Fruit fly (Drosophila melanogaster) whole organism, embryonic: ENCODE data around the gene CG7860.

Experiments used
- Antp ChIP-seq: fragments of 200-800 bp; sonication (Bioruptor generic); optimal IDR thresholded peaks from 3 replicates; lab custom pipeline; 2016; ENCODE audit warnings: missing biosample characterization, missing genetic modification characterization
- Atf-2 ChIP-seq: fragments of 200-800 bp; sonication (Bioruptor generic); optimal IDR thresholded peaks from 2 replicates; lab custom pipeline; 2016; ENCODE audit warnings: missing biosample characterization, missing genetic modification characterization
- Atf3 ChIP-seq: fragments of 200-800 bp; sonication (Bioruptor generic); optimal IDR thresholded peaks from 3 replicates; lab custom pipeline; 2016; ENCODE audit warnings: missing biosample characterization, missing genetic modification characterization
- C15 ChIP-seq: fragments of 200-800 bp; sonication (Bioruptor generic); IDR thresholded peaks from 3 replicates; pipeline ENCODE4 v1.3.6; 2022; ENCODE audit warnings: missing biosample characterization, missing genetic modification characterization
- CG10431 ChIP-seq: fragments of 200-800 bp; sonication (Bioruptor generic); optimal IDR thresholded peaks from 3 replicates; lab custom pipeline; 2018; ENCODE audit warnings: missing biosample characterization, mild to moderate bottlenecking, missing genetic modification characterization
- CG10543 ChIP-seq: fragments of 200-800 bp; sonication (Bioruptor generic); optimal IDR thresholded peaks from 3 replicates; lab custom pipeline; 2017; ENCODE audit warnings: missing biosample characterization, mild to moderate bottlenecking, missing genetic modification characterization, moderate library complexity
- CG11560 ChIP-seq: fragments of 200-800 bp; sonication (Bioruptor generic); IDR thresholded peaks from 3 replicates; pipeline ENCODE4 v1.3.6; 2022; ENCODE audit warnings: missing biosample characterization, missing genetic modification characterization
- CG12155 ChIP-seq: fragments of 200-800 bp; sonication (Bioruptor generic); optimal IDR thresholded peaks from 3 replicates; lab custom pipeline; 2016; ENCODE audit warnings: missing biosample characterization, missing genetic modification characterization
- CG13775 ChIP-seq: fragments of 200-800 bp; sonication (Bioruptor generic); optimal IDR thresholded peaks from 3 replicates; lab custom pipeline; 2017; ENCODE audit warnings: missing biosample characterization, mild to moderate bottlenecking, missing genetic modification characterization
- CG14014 ChIP-seq: fragments of 200-800 bp; sonication (Bioruptor generic); IDR thresholded peaks from 2 replicates; pipeline ENCODE4 v1.3.6; 2022; ENCODE audit warnings: missing biosample characterization, missing genetic modification characterization
- CG14965 ChIP-seq: fragments of 200-800 bp; sonication (Bioruptor generic); optimal IDR thresholded peaks from 2 replicates; lab custom pipeline; 2016; ENCODE audit warnings: missing biosample characterization, missing genetic modification characterization, borderline replicate concordance
- CG1602 ChIP-seq: fragments of 200-800 bp; sonication (Bioruptor generic); optimal IDR thresholded peaks from 3 replicates; lab custom pipeline; 2016; ENCODE audit warnings: missing biosample characterization, missing genetic modification characterization
- CG16813 ChIP-seq: fragments of 200-800 bp; sonication (Bioruptor generic); IDR thresholded peaks from 3 replicates; pipeline ENCODE4 v1.3.6; 2022; ENCODE audit warnings: missing biosample characterization, missing genetic modification characterization; ENCODE audit not compliant: partially characterized antibody
- CG17361 ChIP-seq: fragments of 200-800 bp; sonication (Bioruptor generic); IDR thresholded peaks from 3 replicates; pipeline ENCODE4 v1.3.6; 2022; ENCODE audit warnings: missing biosample characterization, missing genetic modification characterization
- CG17385 ChIP-seq: fragments of 200-800 bp; sonication (Bioruptor generic); optimal IDR thresholded peaks from 3 replicates; lab custom pipeline; 2018; ENCODE audit warnings: missing biosample characterization, mild to moderate bottlenecking, missing genetic modification characterization
- CG32532 ChIP-seq: fragments of 200-800 bp; sonication (Bioruptor generic); IDR thresholded peaks from 2 replicates; pipeline ENCODE4 v1.3.6; 2022; ENCODE audit warnings: missing biosample characterization, missing genetic modification characterization
- CG34224 ChIP-seq: fragments of 200-800 bp; sonication (Bioruptor generic); IDR thresholded peaks from 3 replicates; pipeline ENCODE4 v1.3.6; 2022; ENCODE audit warnings: missing biosample characterization, missing genetic modification characterization; ENCODE audit not compliant: partially characterized antibody
- CG6272 ChIP-seq: fragments of 200-800 bp; sonication (Bioruptor generic); IDR thresholded peaks from 2 replicates; pipeline ENCODE4 v1.3.6; 2022; ENCODE audit warnings: missing biosample characterization, missing genetic modification characterization
- CG6813 ChIP-seq: fragments of 200-800 bp; sonication (Bioruptor generic); optimal IDR thresholded peaks from 2 replicates; lab custom pipeline; 2017; ENCODE audit warnings: missing biosample characterization, missing genetic modification characterization, mild to moderate bottlenecking, moderate library complexity, missing genetic modification reagents
- CG9797 ChIP-seq: fragments of 200-800 bp; sonication (Bioruptor generic); optimal IDR thresholded peaks from 3 replicates; lab custom pipeline; 2018; ENCODE audit warnings: missing biosample characterization, mild to moderate bottlenecking, missing genetic modification characterization
- D ChIP-seq, 2 experiments: fragments of 200-800 bp in 1 of 2; fragments of >200 bp in 1 of 2; sonication (Bioruptor generic) in 1 of 2; optimal IDR thresholded peaks; 2 replicates in 1 of 2; 3 replicates in 1 of 2; lab custom pipeline; 2017; ENCODE audit warnings: mild to moderate bottlenecking in 1 of 2, missing biosample characterization in 1 of 2, missing genetic modification characterization in 1 of 2, missing genetic modification reagents in 1 of 2
- D19A ChIP-seq: fragments of 200-800 bp; optimal IDR thresholded peaks from 3 replicates; lab custom pipeline; 2019; ENCODE audit warnings: missing biosample characterization, mild to moderate bottlenecking, missing genetic modification characterization, moderate library complexity
- Dfd ChIP-seq, 2 experiments: fragments of >200 bp; optimal IDR thresholded peaks; 2 replicates each; lab custom pipeline; 2017; ENCODE audit warnings: missing biosample characterization in 2 of 2, missing genetic modification characterization in 2 of 2
- Hey ChIP-seq: fragments of 200-800 bp; sonication (Bioruptor generic); optimal IDR thresholded peaks from 3 replicates; lab custom pipeline; 2018; ENCODE audit warnings: missing biosample characterization, mild to moderate bottlenecking, missing genetic modification characterization
- HmgZ ChIP-seq: fragments of 200-800 bp; sonication (Bioruptor generic); optimal IDR thresholded peaks from 2 replicates; lab custom pipeline; 2018; ENCODE audit warnings: missing biosample characterization, mild to moderate bottlenecking, missing genetic modification characterization
- Oli ChIP-seq: fragments of 200-800 bp; sonication (Bioruptor generic); optimal IDR thresholded peaks from 2 replicates; lab custom pipeline; 2018; ENCODE audit warnings: missing biosample characterization, mild to moderate bottlenecking, missing genetic modification characterization, moderate library complexity
- Ravus ChIP-seq: fragments of 200-800 bp; sonication (Bioruptor generic); IDR thresholded peaks from 2 replicates; pipeline ENCODE4 v1.3.6; 2022; ENCODE audit warnings: missing biosample characterization, missing genetic modification characterization
- Sox100B ChIP-seq: fragments of 200-800 bp; sonication (Bioruptor generic); optimal IDR thresholded peaks from 3 replicates; lab custom pipeline; 2018; ENCODE audit warnings: missing biosample characterization, mild to moderate bottlenecking, missing genetic modification characterization
- Taf1 ChIP-seq: fragments of 200-800 bp; sonication (Bioruptor generic); IDR thresholded peaks from 2 replicates; pipeline ENCODE4 v1.3.6; 2022; ENCODE audit warnings: missing biosample characterization, missing genetic modification characterization
- Xrp1 ChIP-seq: fragments of 200-800 bp; sonication (Bioruptor generic); IDR thresholded peaks from 2 replicates; pipeline ENCODE4 v1.3.6; 2022; ENCODE audit warnings: missing biosample characterization, missing genetic modification characterization
- abd-A ChIP-seq: fragments of 200-800 bp; sonication (Bioruptor generic); optimal IDR thresholded peaks from 3 replicates; lab custom pipeline; 2019; ENCODE audit warnings: missing biosample characterization, mild to moderate bottlenecking, missing genetic modification characterization, moderate library complexity
- amos ChIP-seq: fragments of 200-800 bp; sonication (Bioruptor generic); IDR thresholded peaks from 2 replicates; pipeline ENCODE4 v1.3.6; 2022; ENCODE audit warnings: missing biosample characterization, missing genetic modification characterization; ENCODE audit not compliant: partially characterized antibody
- bsh ChIP-seq, 2 experiments: fragments of 200-800 bp; sonication (Bioruptor generic); optimal IDR thresholded peaks; 2 replicates each; lab custom pipeline; 2017 to 2018; ENCODE audit warnings: mild to moderate bottlenecking in 2 of 2, missing biosample characterization in 2 of 2, missing genetic modification characterization in 2 of 2, moderate library complexity in 1 of 2
- caup ChIP-seq: fragments of 200-800 bp; sonication (Bioruptor generic); optimal IDR thresholded peaks from 3 replicates; lab custom pipeline; 2017; ENCODE audit warnings: missing biosample characterization, mild to moderate bottlenecking, missing genetic modification characterization, moderate library complexity; ENCODE audit not compliant: severe bottlenecking
- ci ChIP-seq: fragments of 200-800 bp; sonication (Bioruptor generic); IDR thresholded peaks from 3 replicates; pipeline ENCODE4 v1.3.6; 2022; ENCODE audit warnings: missing biosample characterization, missing genetic modification characterization
- dimm ChIP-seq: fragments of 200-800 bp; sonication (Bioruptor generic); IDR thresholded peaks from 2 replicates; pipeline ENCODE4 v1.3.6; 2022; ENCODE audit warnings: missing biosample characterization, missing genetic modification characterization
- dm ChIP-seq: fragments of 200-800 bp; sonication (Bioruptor generic); optimal IDR thresholded peaks from 3 replicates; lab custom pipeline; 2016; ENCODE audit warnings: missing biosample characterization, missing genetic modification characterization
- emc ChIP-seq: fragments of 200-800 bp; sonication (Bioruptor generic); optimal IDR thresholded peaks from 2 replicates; lab custom pipeline; 2016; ENCODE audit warnings: missing biosample characterization, missing genetic modification characterization
- mld ChIP-seq: fragments of 200-800 bp; sonication (Bioruptor generic); IDR thresholded peaks from 3 replicates; pipeline ENCODE4 v1.3.6; 2022; ENCODE audit warnings: missing biosample characterization, missing genetic modification characterization; ENCODE audit not compliant: partially characterized antibody
- phol ChIP-seq: fragments of 200-800 bp; sonication (Bioruptor generic); optimal IDR thresholded peaks from 3 replicates; lab custom pipeline; 2018; ENCODE audit warnings: missing biosample characterization, mild to moderate bottlenecking, missing genetic modification characterization, moderate library complexity
- ranshi ChIP-seq: fragments of 200-800 bp; sonication (Bioruptor generic); IDR thresholded peaks from 2 replicates; pipeline ENCODE4 v1.3.6; 2022; ENCODE audit warnings: missing biosample characterization, missing genetic modification characterization
- row ChIP-seq: fragments of 200-800 bp; sonication (Bioruptor generic); IDR thresholded peaks from 3 replicates; pipeline ENCODE4 v1.3.6; 2022; ENCODE audit warnings: missing biosample characterization, missing genetic modification characterization
- run ChIP-seq: fragments of 200-800 bp; sonication (Bioruptor generic); optimal IDR thresholded peaks from 3 replicates; lab custom pipeline; 2018; ENCODE audit warnings: missing biosample characterization, mild to moderate bottlenecking, missing genetic modification characterization
- sd ChIP-seq: fragments of 200-800 bp; sonication (Bioruptor generic); optimal IDR thresholded peaks from 3 replicates; lab custom pipeline; 2018; ENCODE audit warnings: missing biosample characterization, mild to moderate bottlenecking, missing genetic modification characterization, moderate library complexity
- shn ChIP-seq: fragments of 200-800 bp; sonication (Bioruptor generic); optimal IDR thresholded peaks from 3 replicates; lab custom pipeline; 2016; ENCODE audit warnings: missing biosample characterization, missing genetic modification characterization
- sna ChIP-seq: fragments of 200-800 bp; sonication (Bioruptor generic); IDR thresholded peaks from 2 replicates; pipeline ENCODE4 v1.3.6; 2022; ENCODE audit warnings: missing biosample characterization, missing genetic modification characterization; ENCODE audit not compliant: partially characterized antibody
- ttk ChIP-seq: fragments of 200-800 bp; sonication (Bioruptor generic); IDR thresholded peaks from 2 replicates; pipeline ENCODE4 v2.1.2; 2022; ENCODE audit warnings: missing biosample characterization, missing genetic modification characterization
- unc-4 ChIP-seq: fragments of 200-800 bp; sonication (Bioruptor generic); IDR thresholded peaks from 2 replicates; pipeline ENCODE4 v1.3.6; 2022; ENCODE audit warnings: missing biosample characterization, missing genetic modification characterization; ENCODE audit not compliant: partially characterized antibody

CG7860 gene

dm6 chrX:15618953-15619630, 50.3 kb downstream of the CG7860 start (continued):
- TF ChIP-seq D19A (peak; percentile 71), CG17385 (peak; percentile 78), Xrp1 (peak; percentile 81), run (tag; lab: Kevin White, UChicago) (peak; percentile 60), abd-A (peak; percentile 0), emc (GFP tag; lab: Kevin White, UChicago) (peak; percentile 45), row (GFP tag; lab: Robert Waterston, UW) (peak; percentile 86), sd (tag; lab: Kevin White, UChicago) (peak; percentile 31), CG32532 (peak; percentile 78), shn (GFP tag; lab: Kevin White, UChicago) (peak; percentile 62), dm (GFP tag; lab: Kevin White, UChicago) (peak; percentile 27), CG6813 (GFP tag; lab: Kevin White, UChicago) (peak; percentile 60), phol (tag; lab: Kevin White, UChicago) (peak; percentile 82), caup (peak; percentile 71), Antp (GFP tag; lab: Kevin White, UChicago) (peak; percentile 77), bsh (GFP tag; optimal IDR thresholded peaks at IDR 0.05; lab: Kevin White, UChicago) (peak in 1 of 2 experiments; percentile 91), Atf-2 (GFP tag; lab: Kevin White, UChicago) (peak; percentile 65), C15 (no peak), Atf3 (GFP tag; lab: Kevin White, UChicago) (peak; percentile 54), Dfd (GFP tag; optimal IDR thresholded peaks at IDR 0.05; lab: Kevin White, UChicago) (no peak), sna (GFP tag; lab: Robert Waterston, UW) (no peak), Oli (tag; lab: Kevin White, UChicago) (peak; percentile 85), ranshi (GFP tag; lab: Robert Waterston, UW) (peak; percentile 76), CG14014 (peak; percentile 72), CG13775 (GFP tag; lab: Kevin White, UChicago) (peak; percentile 70), unc-4 (GFP tag; lab: Robert Waterston, UW) (no peak), HmgZ (tag; lab: Kevin White, UChicago) (peak; percentile 60), Taf1 (GFP tag; lab: Robert Waterston, UW) (peak; percentile 35; the same call in 1 of the 2 replicates), Ravus (0 out of 2 replicates have a peak, but pooled peaks have one; percentile 17), CG11560 (peak; percentile 53; the same call in 2 of the 3 replicates), CG10543 (GFP tag; lab: Kevin White, UChicago) (peak; percentile 57), Hey (tag; lab: Kevin White, UChicago) (peak; percentile 26), ttk (GFP tag; lab: Robert Waterston, UW) (peak; percentile 78), CG6272 (GFP tag; lab: Robert Waterston, UW) (peak; percentile 67), D (optimal IDR thresholded peaks at IDR 0.05; lab: Kevin White, UChicago) (no peak), D (GFP tag; optimal IDR thresholded peaks at IDR 0.05; lab: Kevin White, UChicago) (peak; percentile 84), mld (GFP tag; lab: Robert Waterston, UW) (no peak), CG14965 (no peak), dimm (GFP tag; lab: Robert Waterston, UW) (peak; percentile 78), amos (no peak), Sox100B (GFP tag; lab: Kevin White, UChicago) (peak; percentile 69), CG1602 (GFP tag; lab: Kevin White, UChicago) (peak; percentile 80), CG34224 (no peak), CG10431 (GFP tag; lab: Kevin White, UChicago) (peak; percentile 39), ci (GFP tag; lab: Robert Waterston, UW) (peak; percentile 86), CG16813 (GFP tag; lab: Robert Waterston, UW) (no peak), CG12155 (GFP tag; lab: Kevin White, UChicago) (peak; percentile 76), CG9797 (GFP tag; lab: Kevin White, UChicago) (no peak), CG17361 (GFP tag; lab: Robert Waterston, UW) (peak; percentile 83)
